Worm (Caenorhabditis elegans): ENCODE measurements around the gene droe-4.

droe-4 gene

ce11 chrV:13992485-13992884, at the start of gene droe-4:
droe-4 (plus strand) TSS chrV:13992656.
- TF ChIP-seq lin-32 (GFP tag; optimal IDR thresholded peaks at IDR 0.05) (no peak), flh-1 (GFP tag; optimal IDR thresholded peaks at IDR 0.05) (no peak), nhr-237 (tag; optimal IDR thresholded peaks at IDR 0.05) (no peak)

- TF ChIP-seq ceh-39 (tag; optimal IDR thresholded peaks at IDR 0.05): no peak
- TF ChIP-seq cnd-1 (tag; optimal IDR thresholded peaks at IDR 0.05): no peak
- TF ChIP-seq sptf-1 (tag; optimal IDR thresholded peaks at IDR 0.05): no peak
- no peak for TF ChIP-seq nhr-76 (tag; optimal IDR thresholded peaks at IDR 0.05)
Measured at ce11 chrV:13946385-13947019, 46.0 kb upstream of the droe-4 start, which contains the start of the genes srx-10 and clec-226. srx-10 (minus strand) TSS chrV:13946485. clec-226 (plus strand) TSS chrV:13946969.

- TF ChIP-seq elt-1 (tag; optimal IDR thresholded peaks at IDR 0.05; ENCODE audit: borderline replicate concordance, insufficient read depth): no peak
- no peak for TF ChIP-seq nhr-28 (tag; optimal IDR thresholded peaks at IDR 0.05)
- no peak for TF ChIP-seq pha-4 (tag; optimal IDR thresholded peaks at IDR 0.05)
- no peak for TF ChIP-seq ces-1 (GFP tag; optimal IDR thresholded peaks at IDR 0.05)
- TF ChIP-seq bed-3 (GFP tag; optimal IDR thresholded peaks at IDR 0.05): no peak
- TF ChIP-seq nhr-12 (tag; optimal IDR thresholded peaks at IDR 0.05): no peak
- no peak for TF ChIP-seq ceh-43 (GFP tag; optimal IDR thresholded peaks at IDR 0.05)
- no peak for TF ChIP-seq ceh-83 (GFP tag; optimal IDR thresholded peaks at IDR 0.05)
- no peak for TF ChIP-seq mep-1 (tag; optimal IDR thresholded peaks at IDR 0.05)
- TF ChIP-seq ceh-39 (tag; optimal IDR thresholded peaks at IDR 0.05): no peak
- TF ChIP-seq nhr-2 (tag; optimal IDR thresholded peaks at IDR 0.05): no peak
- no peak for TF ChIP-seq lin-13 (tag; optimal IDR thresholded peaks at IDR 0.05)
- TF ChIP-seq drap-1 (GFP tag; optimal IDR thresholded peaks at IDR 0.05): no peak
- no peak for TF ChIP-seq ham-2 (GFP tag; optimal IDR thresholded peaks at IDR 0.05)
- TF ChIP-seq flh-1 (GFP tag; optimal IDR thresholded peaks at IDR 0.05): no peak
Measured at ce11 chrV:13949010-13949409, 43.4 kb upstream of the droe-4 start, which contains the start of gene R10D12.6. R10D12.6 (plus strand) TSS chrV:13949310.

ce11 chrV:13949752-13950151, 42.7 kb upstream of the droe-4 start, which contains the start of gene R10D12.7:
R10D12.7 (plus strand) TSS chrV:13950052.
- TF ChIP-seq elt-1 (tag; optimal IDR thresholded peaks at IDR 0.05; ENCODE audit: borderline replicate concordance, insufficient read depth): no peak

ce11 chrV:13953191-13953590, 39.3 kb upstream of the droe-4 start, which contains the start of gene R10D12.8:
R10D12.8 (minus strand) TSS chrV:13953291.
- TF ChIP-seq nhr-76 (tag; optimal IDR thresholded peaks at IDR 0.05) (no peak), nhr-237 (tag; optimal IDR thresholded peaks at IDR 0.05) (no peak), elt-1 (tag; optimal IDR thresholded peaks at IDR 0.05; ENCODE audit: borderline replicate concordance, insufficient read depth) (peak; percentile 78)

ce11 chrV:13954056-13954455, 38.4 kb upstream of the droe-4 start, which contains the start of gene swt-6:
swt-6 (plus strand) TSS chrV:13954356.
- TF ChIP-seq ceh-43 (GFP tag; optimal IDR thresholded peaks at IDR 0.05) (no peak), unc-39 (tag; optimal IDR thresholded peaks at IDR 0.05) (no peak), lsy-2 (tag; optimal IDR thresholded peaks at IDR 0.05) (no peak), elt-3 (tag; optimal IDR thresholded peaks at IDR 0.05) (no peak), sem-2 (GFP tag; optimal IDR thresholded peaks at IDR 0.05) (no peak), lin-13 (tag; optimal IDR thresholded peaks at IDR 0.05) (no peak), pha-4 (tag; optimal IDR thresholded peaks at IDR 0.05) (no peak), sptf-1 (tag; optimal IDR thresholded peaks at IDR 0.05) (no peak), ceh-83 (GFP tag; optimal IDR thresholded peaks at IDR 0.05) (no peak), blmp-1 (tag; optimal IDR thresholded peaks at IDR 0.05) (no peak), zip-8 (tag; optimal IDR thresholded peaks at IDR 0.05) (no peak), flh-1 (GFP tag; optimal IDR thresholded peaks at IDR 0.05) (no peak), nhr-237 (tag; optimal IDR thresholded peaks at IDR 0.05) (no peak), drap-1 (GFP tag; optimal IDR thresholded peaks at IDR 0.05) (no peak), mab-5 (tag; optimal IDR thresholded peaks at IDR 0.05) (no peak), nhr-12 (tag; optimal IDR thresholded peaks at IDR 0.05) (no peak), tbx-8 (GFP tag; optimal IDR thresholded peaks at IDR 0.05) (no peak), hlh-1 (tag; optimal IDR thresholded peaks at IDR 0.05) (no peak), cnd-1 (tag; optimal IDR thresholded peaks at IDR 0.05) (no peak)

Data from whole organism, mixed stage, embryonic.